Worm (Caenorhabditis elegans) whole organism, late embryonic: ENCODE results near the gene cyh-1.

Experiments used
- C08G9.2 ChIP-seq: sonication (generic microtip); optimal IDR thresholded peaks from 2 replicates; lab custom pipeline; 2016; ENCODE audit warnings: mild to moderate bottlenecking, missing genetic modification characterization, moderate library complexity, missing compliant biosample characterization
- C38D4.7 ChIP-seq: fragments of 200-800 bp; sonication (Bioruptor generic); optimal IDR thresholded peaks from 2 replicates; lab custom pipeline; 2018; ENCODE audit warnings: mild to moderate bottlenecking, missing genetic modification characterization, moderate library complexity, missing compliant biosample characterization
- K02D7.2 ChIP-seq: sonication (generic microtip); optimal IDR thresholded peaks from 2 replicates; lab custom pipeline; 2017; ENCODE audit warnings: mild to moderate bottlenecking, missing genetic modification characterization, missing compliant biosample characterization
- K09A11.1 ChIP-seq: sonication (generic microtip); optimal IDR thresholded peaks from 2 replicates; lab custom pipeline; 2017; ENCODE audit warnings: antibody characterized with exemption, mild to moderate bottlenecking, missing genetic modification characterization, missing compliant biosample characterization; ENCODE audit not compliant: insufficient read depth
- T23F11.4 ChIP-seq: fragments of 200-800 bp; sonication (Bioruptor generic); optimal IDR thresholded peaks from 2 replicates; lab custom pipeline; 2018; ENCODE audit warnings: mild to moderate bottlenecking, missing genetic modification characterization, missing compliant biosample characterization
- Y22D7AL.16 ChIP-seq: sonication (generic microtip); optimal IDR thresholded peaks from 2 replicates; lab custom pipeline; 2016; ENCODE audit warnings: missing genetic modification characterization, missing compliant biosample characterization
- ama-1 ChIP-seq: fragments of 150-350 bp; optimal IDR thresholded peaks from 2 replicates; lab custom pipeline; 2014
- ceh-14 ChIP-seq: sonication (generic microtip); optimal IDR thresholded peaks from 2 replicates; lab custom pipeline; 2016; ENCODE audit warnings: missing genotype, missing genetic modification characterization, missing compliant biosample characterization
- ceh-18 ChIP-seq: sonication (generic microtip); optimal IDR thresholded peaks from 2 replicates; lab custom pipeline; 2016; ENCODE audit warnings: missing genetic modification characterization, missing compliant biosample characterization
- ceh-19 ChIP-seq: fragments of 200-800 bp; sonication (Bioruptor generic); optimal IDR thresholded peaks from 2 replicates; lab custom pipeline; 2018; ENCODE audit warnings: mild to moderate bottlenecking, missing genetic modification characterization, missing compliant biosample characterization
- ceh-2 ChIP-seq: sonication (generic microtip); optimal IDR thresholded peaks from 2 replicates; lab custom pipeline; 2016; ENCODE audit warnings: missing genotype, missing genetic modification characterization, missing compliant biosample characterization
- ceh-22 ChIP-seq: sonication (generic microtip); optimal IDR thresholded peaks from 2 replicates; lab custom pipeline; 2017; ENCODE audit warnings: missing biosample characterization, missing genetic modification characterization
- ceh-30 ChIP-seq: fragments of 150-350 bp; optimal IDR thresholded peaks from 2 replicates; lab custom pipeline; 2014; ENCODE audit warnings: missing biosample characterization, missing genetic modification characterization
- ceh-31 ChIP-seq: sonication (generic microtip); optimal IDR thresholded peaks from 2 replicates; lab custom pipeline; 2016; ENCODE audit warnings: missing genetic modification characterization, missing compliant biosample characterization
- ceh-45 ChIP-seq: fragments of 200-800 bp; sonication (Bioruptor generic); IDR thresholded peaks from 2 replicates; pipeline ENCODE4 v1.3.6; 2022; ENCODE audit warnings: missing genetic modification reagents, missing genetic modification characterization, missing compliant biosample characterization
- ceh-48 ChIP-seq: sonication (generic microtip); optimal IDR thresholded peaks from 2 replicates; lab custom pipeline; 2016; ENCODE audit warnings: missing genetic modification characterization, inconsistent platforms, missing compliant biosample characterization
- che-1 ChIP-seq: sonication (generic microtip); optimal IDR thresholded peaks from 2 replicates; lab custom pipeline; 2016; ENCODE audit warnings: mild to moderate bottlenecking, missing genetic modification characterization, missing compliant biosample characterization
- dmd-4 ChIP-seq: sonication (generic microtip); optimal IDR thresholded peaks from 2 replicates; lab custom pipeline; 2016; ENCODE audit warnings: borderline replicate concordance, missing genetic modification characterization, missing compliant biosample characterization
- dve-1 ChIP-seq: sonication (generic microtip); optimal IDR thresholded peaks from 2 replicates; lab custom pipeline; 2017; ENCODE audit warnings: antibody characterized with exemption, mild to moderate bottlenecking, missing genetic modification characterization, missing compliant biosample characterization
- elt-2 ChIP-seq: sonication (generic microtip); optimal IDR thresholded peaks from 2 replicates; lab custom pipeline; 2016; ENCODE audit warnings: missing genetic modification reagents, missing genetic modification characterization, missing compliant biosample characterization
- elt-4 ChIP-seq: sonication (generic microtip); optimal IDR thresholded peaks from 2 replicates; lab custom pipeline; 2016; ENCODE audit warnings: missing genetic modification characterization, missing compliant biosample characterization
- eyg-1 ChIP-seq: sonication (generic microtip); optimal IDR thresholded peaks from 2 replicates; lab custom pipeline; 2016; ENCODE audit warnings: missing genotype, missing genetic modification characterization, missing compliant biosample characterization
- fax-1 ChIP-seq: sonication (generic microtip); optimal IDR thresholded peaks from 2 replicates; lab custom pipeline; 2016; ENCODE audit warnings: missing genotype, missing genetic modification characterization, missing compliant biosample characterization
- gmeb-2 ChIP-seq: sonication (generic microtip); optimal IDR thresholded peaks from 2 replicates; lab custom pipeline; 2016; ENCODE audit warnings: missing genetic modification characterization, inconsistent platforms, missing compliant biosample characterization
- hlh-13 ChIP-seq: fragments of 200-800 bp; sonication (Bioruptor generic); optimal IDR thresholded peaks from 2 replicates; lab custom pipeline; 2018; ENCODE audit warnings: mild to moderate bottlenecking, missing genetic modification characterization, missing compliant biosample characterization
- hlh-15 ChIP-seq: sonication (generic microtip); optimal IDR thresholded peaks from 2 replicates; lab custom pipeline; 2016; ENCODE audit warnings: missing genetic modification characterization, missing compliant biosample characterization
- hlh-30 ChIP-seq: sonication (generic microtip); optimal IDR thresholded peaks from 2 replicates; lab custom pipeline; 2017; ENCODE audit warnings: antibody characterized with exemption, missing genetic modification characterization, missing compliant biosample characterization; ENCODE audit not compliant: insufficient read depth
- hlh-8 ChIP-seq: sonication (generic microtip); optimal IDR thresholded peaks from 2 replicates; lab custom pipeline; 2016; ENCODE audit warnings: missing genotype, missing genetic modification characterization, missing compliant biosample characterization
- madf-2 ChIP-seq: sonication (generic microtip); optimal IDR thresholded peaks from 2 replicates; lab custom pipeline; 2017; ENCODE audit warnings: missing genetic modification characterization, missing compliant biosample characterization
- mec-3 ChIP-seq: sonication (generic microtip); optimal IDR thresholded peaks from 2 replicates; lab custom pipeline; 2016; ENCODE audit warnings: borderline replicate concordance, missing genetic modification characterization, missing compliant biosample characterization
- nfya-1 ChIP-seq: sonication (generic microtip); optimal IDR thresholded peaks from 2 replicates; lab custom pipeline; 2017; ENCODE audit warnings: missing genetic modification characterization, mild to moderate bottlenecking, missing compliant biosample characterization, antibody characterized with exemption, moderate library complexity
- npax-4 ChIP-seq: sonication (generic microtip); optimal IDR thresholded peaks from 2 replicates; lab custom pipeline; 2016; ENCODE audit warnings: missing genetic modification characterization, missing compliant biosample characterization
- odd-2 ChIP-seq: sonication (generic microtip); optimal IDR thresholded peaks from 2 replicates; lab custom pipeline; 2017; ENCODE audit warnings: antibody characterized with exemption, mild to moderate bottlenecking, missing genetic modification characterization, missing compliant biosample characterization
- pat-9 ChIP-seq: fragments of 200-800 bp; sonication (Bioruptor generic); optimal IDR thresholded peaks from 2 replicates; lab custom pipeline; 2018; ENCODE audit warnings: mild to moderate bottlenecking, missing genetic modification characterization, moderate library complexity, missing compliant biosample characterization
- pax-1 ChIP-seq: fragments of 150-350 bp; optimal IDR thresholded peaks from 2 replicates; lab custom pipeline; 2014; ENCODE audit warnings: missing biosample characterization, missing genetic modification characterization
- pha-2 ChIP-seq: sonication (generic microtip); optimal IDR thresholded peaks from 2 replicates; lab custom pipeline; 2017; ENCODE audit warnings: mild to moderate bottlenecking, missing genetic modification characterization, missing compliant biosample characterization
- pha-4 ChIP-seq: fragments of 150-350 bp; optimal IDR thresholded peaks from 2 replicates; lab custom pipeline; 2018; ENCODE audit warnings: missing biosample characterization, missing genetic modification reagents, missing genetic modification characterization
- pqm-1 ChIP-seq: sonication (generic microtip); optimal IDR thresholded peaks from 2 replicates; lab custom pipeline; 2016; ENCODE audit warnings: missing genetic modification characterization, missing compliant biosample characterization
- pros-1 ChIP-seq: fragments of 150-350 bp; optimal IDR thresholded peaks from 2 replicates; lab custom pipeline; 2014; ENCODE audit warnings: missing biosample characterization, missing genetic modification reagents, missing genetic modification characterization
- rnt-1 ChIP-seq: sonication (generic microtip); optimal IDR thresholded peaks from 2 replicates; lab custom pipeline; 2016; ENCODE audit warnings: missing genetic modification characterization, missing compliant biosample characterization
- sdc-2 ChIP-seq: sonication (generic microtip); optimal IDR thresholded peaks from 2 replicates; lab custom pipeline; 2016; ENCODE audit warnings: missing genotype, missing genetic modification characterization, missing compliant biosample characterization
- sox-2 ChIP-seq: fragments of 200-800 bp; sonication (Bioruptor generic); IDR thresholded peaks from 2 replicates; pipeline ENCODE4 v1.3.6; 2022; ENCODE audit warnings: missing genetic modification reagents, missing genetic modification characterization, missing compliant biosample characterization
- sox-4 ChIP-seq: sonication (generic microtip); optimal IDR thresholded peaks from 2 replicates; lab custom pipeline; 2017; ENCODE audit warnings: mild to moderate bottlenecking, missing genetic modification characterization, inconsistent platforms, missing compliant biosample characterization
- syd-9 ChIP-seq: sonication (generic microtip); optimal IDR thresholded peaks from 2 replicates; lab custom pipeline; 2016; ENCODE audit warnings: mild to moderate bottlenecking, missing genetic modification characterization, moderate library complexity, missing compliant biosample characterization
- tbx-2 ChIP-seq: sonication (generic microtip); optimal IDR thresholded peaks from 2 replicates; lab custom pipeline; 2016; ENCODE audit warnings: missing genetic modification characterization, missing compliant biosample characterization
- ttx-3 ChIP-seq: sonication (generic microtip); optimal IDR thresholded peaks from 2 replicates; lab custom pipeline; 2016; ENCODE audit warnings: missing genetic modification reagents, missing genetic modification characterization, missing compliant biosample characterization
- unc-3 ChIP-seq, 2 experiments: fragments of 200-800 bp in 1 of 2; sonication (Bioruptor generic) in 1 of 2; sonication (generic microtip) in 1 of 2; conservative IDR thresholded peaks in 1 of 2; optimal IDR thresholded peaks in 1 of 2; 2 replicates each; pipeline versions ENCODE4 v1.3.6 to Lab custom; 2016 to 2022; ENCODE audit warnings: missing compliant biosample characterization in 2 of 2, missing genetic modification characterization in 2 of 2, missing genetic modification reagents in 1 of 2
- unc-42 ChIP-seq: sonication (generic microtip); optimal IDR thresholded peaks from 2 replicates; lab custom pipeline; 2016; ENCODE audit warnings: missing genotype, missing genetic modification characterization, missing compliant biosample characterization
- unc-55 ChIP-seq: sonication (generic microtip); optimal IDR thresholded peaks from 2 replicates; lab custom pipeline; 2017; ENCODE audit warnings: missing biosample characterization, missing genetic modification reagents, missing genetic modification characterization
- zip-5 ChIP-seq: sonication (generic microtip); optimal IDR thresholded peaks from 2 replicates; lab custom pipeline; 2016; ENCODE audit warnings: missing genetic modification characterization, missing compliant biosample characterization

cyh-1 gene

DNA sequence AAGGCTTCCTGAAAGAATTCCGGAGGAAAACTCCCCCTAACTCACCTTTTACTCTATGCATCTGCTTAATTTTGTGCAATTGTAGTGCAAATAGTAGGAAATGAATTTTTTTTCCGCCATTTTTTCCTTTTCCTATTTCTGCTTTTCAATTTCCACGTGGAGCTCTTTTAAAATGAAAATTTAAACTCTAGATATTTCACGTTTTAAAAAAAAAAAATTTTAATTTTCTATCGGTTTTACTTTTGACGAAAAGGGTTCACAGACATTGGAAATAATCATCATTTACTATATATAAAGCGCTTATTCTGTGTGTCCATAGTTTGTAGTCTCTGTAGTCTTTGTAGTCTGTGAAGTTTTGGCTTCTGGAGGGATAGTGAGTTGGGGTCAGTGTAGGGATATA, 23.2 kb upstream of the cyh-1 start, which contains the start of gene Y49F6B.8:
Y49F6B.8 (minus strand) TSS at position 101 of the 400 bp plus-strand sequence.
- TF ChIP-seq ceh-48 (tag; lab: Kevin White, UChicago) (no peak), rnt-1 (tag; lab: Kevin White, UChicago) (no peak), hlh-30 (no peak), dmd-4 (no peak), syd-9 (tag; lab: Kevin White, UChicago) (no peak), ama-1 (lab: Kevin White, UChicago) (no peak), che-1 (tag; lab: Kevin White, UChicago) (no peak), ttx-3 (tag; lab: Kevin White, UChicago) (no peak), pros-1 (tag; lab: Kevin White, UChicago) (no peak), ceh-2 (tag; lab: Kevin White, UChicago) (no peak), ceh-45 (GFP tag; lab: Robert Waterston, UW) (no peak), pha-2 (tag; lab: Kevin White, UChicago) (no peak), hlh-15 (no peak), ceh-19 (GFP tag; lab: Kevin White, UChicago) (no peak), hlh-13 (no peak), gmeb-2 (tag; lab: Kevin White, UChicago) (no peak)

DNA sequence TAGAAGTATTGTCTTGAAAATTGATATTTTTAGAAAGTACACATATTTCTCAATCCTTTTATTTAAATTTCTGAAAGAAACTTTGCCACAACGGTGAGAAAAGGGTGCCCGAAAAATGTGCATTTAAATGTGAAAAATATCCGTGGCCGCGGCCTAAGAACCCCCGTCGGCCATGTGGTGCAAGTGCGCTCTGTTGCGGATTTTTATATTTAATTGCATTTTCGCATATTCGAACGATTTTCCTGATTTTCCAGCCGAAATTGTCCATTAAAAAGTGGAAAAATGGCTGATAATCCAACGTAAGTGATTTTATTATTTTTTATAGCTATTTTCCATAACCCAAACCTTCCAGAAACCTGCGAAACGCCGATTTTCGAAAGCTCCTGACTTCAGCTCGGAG, 22.6 kb upstream of the cyh-1 start, which contains the start of gene smu-2:
smu-2 (plus strand) TSS at position 178 of the 400 bp plus-strand sequence.
- TF ChIP-seq pqm-1, result peak; percentile 52
- TF ChIP-seq fax-1 (tag; lab: Kevin White, UChicago), result peak; percentile 31
- no peak for TF ChIP-seq K02D7.2 (tag; lab: Kevin White, UChicago)
- no peak for TF ChIP-seq ceh-30 (tag; lab: Kevin White, UChicago)
- peak; percentile 42 for TF ChIP-seq hlh-8 (tag; lab: Kevin White, UChicago)
- no peak for TF ChIP-seq madf-2 (tag; lab: Kevin White, UChicago)
- TF ChIP-seq eyg-1 (tag; lab: Kevin White, UChicago), result no peak
- peak; percentile 48 for TF ChIP-seq ceh-18
- peak; percentile 81 for TF ChIP-seq tbx-2 (tag; lab: Kevin White, UChicago)
- peak; percentile 34 for TF ChIP-seq hlh-15
- peak; percentile 33 for TF ChIP-seq nfya-1 (tag; lab: Kevin White, UChicago)
- no peak for TF ChIP-seq pha-4 (tag; lab: Kevin White, UChicago)
- TF ChIP-seq dve-1 (tag; lab: Kevin White, UChicago), result no peak
- peak; percentile 73 for TF ChIP-seq mec-3 (tag; lab: Kevin White, UChicago)
- no peak for TF ChIP-seq sox-2 (GFP tag; lab: Robert Waterston, UW)
- TF ChIP-seq ama-1 (lab: Kevin White, UChicago), result no peak
- no peak for TF ChIP-seq K09A11.1 (tag; lab: Kevin White, UChicago)
- TF ChIP-seq ceh-14 (tag; lab: Kevin White, UChicago), result peak; percentile 82
- TF ChIP-seq pat-9 (tag; lab: Kevin White, UChicago), result no peak
- peak; percentile 98 for TF ChIP-seq unc-42 (tag; lab: Kevin White, UChicago)
- no peak for TF ChIP-seq elt-4
- TF ChIP-seq C38D4.7, result no peak
- TF ChIP-seq zip-5, result peak; percentile 76
- TF ChIP-seq che-1 (tag; lab: Kevin White, UChicago), result no peak
- TF ChIP-seq rnt-1 (tag; lab: Kevin White, UChicago), result peak; percentile 35
- TF ChIP-seq pax-1, result no peak
- TF ChIP-seq sox-4 (tag; lab: Kevin White, UChicago), result no peak
- no peak for TF ChIP-seq gmeb-2 (tag; lab: Kevin White, UChicago)
- 0 out of 2 replicates have a peak, but pooled peaks have one; percentile 9 for TF ChIP-seq unc-3 (GFP tag; conservative IDR thresholded peaks at IDR 0.05; lab: Robert Waterston, UW)
- no peak for TF ChIP-seq unc-3 (tag; optimal IDR thresholded peaks at IDR 0.05; lab: Kevin White, UChicago)
- peak; percentile 72 for TF ChIP-seq elt-2 (tag; lab: Kevin White, UChicago)
- TF ChIP-seq unc-55, result no peak
- TF ChIP-seq ttx-3 (tag; lab: Kevin White, UChicago), result peak; percentile 41
- TF ChIP-seq ceh-45 (GFP tag; lab: Robert Waterston, UW), result peak; percentile 50; the same call in 1 of the 2 replicates
- TF ChIP-seq odd-2 (tag; lab: Kevin White, UChicago), result no peak
- no peak for TF ChIP-seq npax-4 (tag; lab: Kevin White, UChicago)
- TF ChIP-seq ceh-31 (tag; lab: Kevin White, UChicago), result peak; percentile 96
- TF ChIP-seq ceh-22 (tag; lab: Kevin White, UChicago), result no peak
- TF ChIP-seq sdc-2, result no peak
- TF ChIP-seq T23F11.4, result no peak
- TF ChIP-seq ceh-2 (tag; lab: Kevin White, UChicago), result peak; percentile 92
- no peak for TF ChIP-seq Y22D7AL.16 (tag; lab: Kevin White, UChicago)
- TF ChIP-seq C08G9.2 (tag; lab: Kevin White, UChicago), result peak; percentile 91
